Worm (Caenorhabditis elegans) whole organism, young adult: Measurements from ENCODE around the gene elo-1.

Source experiments
- B0019.2 ChIP-seq: fragments of 200-800 bp; sonication (Bioruptor generic); conservative IDR thresholded peaks from 2 replicates; pipeline ENCODE4 v1.3.6; 2022; ENCODE audit warnings: missing genetic modification reagents, missing genetic modification characterization, missing compliant biosample characterization
- B0035.1 ChIP-seq: sonication (generic microtip); optimal IDR thresholded peaks from 2 replicates; lab custom pipeline; 2016; ENCODE audit warnings: missing genetic modification characterization, mild to moderate bottlenecking, missing compliant biosample characterization, missing genotype, missing genetic modification reagents
- C17E4.6 ChIP-seq: fragments of 200-800 bp; sonication (Bioruptor generic); IDR thresholded peaks from 2 replicates; pipeline ENCODE4 v1.3.6; 2022; ENCODE audit warnings: missing genetic modification reagents, missing genetic modification characterization, missing compliant biosample characterization
- F10E7.11 ChIP-seq: sonication (generic microtip); optimal IDR thresholded peaks from 2 replicates; lab custom pipeline; 2017; ENCODE audit warnings: mild to moderate bottlenecking, missing genetic modification characterization, moderate library complexity, missing compliant biosample characterization
- Y79H2A.3 ChIP-seq: fragments of 200-800 bp; sonication (Bioruptor generic); conservative IDR thresholded peaks from 2 replicates; pipeline ENCODE4 v1.3.6; 2022; ENCODE audit warnings: missing genetic modification reagents, missing genetic modification characterization, missing compliant biosample characterization
- Y95B8A.8 ChIP-seq: fragments of 200-800 bp; sonication (Bioruptor generic); IDR thresholded peaks from 2 replicates; pipeline ENCODE4 v1.3.6; 2022; ENCODE audit warnings: missing genetic modification reagents, missing genetic modification characterization, missing compliant biosample characterization
- akir-1 ChIP-seq: fragments of 200-800 bp; sonication (Bioruptor generic); optimal IDR thresholded peaks from 2 replicates; lab custom pipeline; 2018; ENCODE audit warnings: mild to moderate bottlenecking, missing genetic modification characterization, moderate library complexity, missing compliant biosample characterization
- ama-1 ChIP-seq, 3 experiments: fragments of 150-350 bp in 1 of 3; sonication (generic microtip) in 2 of 3; optimal IDR thresholded peaks; 2 replicates each; lab custom pipeline; 2014 to 2018; ENCODE audit warnings: missing biosample characterization in 2 of 3, missing genetic modification characterization in 2 of 3, missing genetic modification reagents in 2 of 3
- athp-1 ChIP-seq: sonication (generic microtip); optimal IDR thresholded peaks from 2 replicates; lab custom pipeline; 2017; ENCODE audit warnings: mild to moderate bottlenecking, missing genetic modification characterization, missing compliant biosample characterization
- cebp-1 ChIP-seq, 2 experiments: fragments of 200-800 bp in 1 of 2; sonication (Bioruptor generic) in 1 of 2; sonication (generic microtip) in 1 of 2; IDR thresholded peaks in 1 of 2; optimal IDR thresholded peaks in 1 of 2; 2 replicates each; pipeline versions ENCODE4 v1.3.6 to Lab custom; 2017 to 2022; ENCODE audit warnings: missing compliant biosample characterization in 2 of 2, missing genetic modification characterization in 2 of 2, mild to moderate bottlenecking in 1 of 2, missing genetic modification reagents in 1 of 2, moderate library complexity in 1 of 2
- ceh-40 ChIP-seq: fragments of 200-800 bp; sonication (Bioruptor generic); IDR thresholded peaks from 2 replicates; pipeline ENCODE4 v1.3.6; 2022; ENCODE audit warnings: missing genetic modification characterization, missing compliant biosample characterization
- ceh-58 ChIP-seq: fragments of 200-800 bp; sonication (Bioruptor generic); IDR thresholded peaks from 2 replicates; pipeline ENCODE4 v1.3.6; 2022; ENCODE audit warnings: missing genetic modification characterization, missing compliant biosample characterization
- ceh-79 ChIP-seq: sonication (generic microtip); optimal IDR thresholded peaks from 2 replicates; lab custom pipeline; 2017; ENCODE audit warnings: mild to moderate bottlenecking, missing genetic modification characterization, missing compliant biosample characterization
- dox-1 ChIP-seq: fragments of 200-800 bp; sonication (Bioruptor generic); IDR thresholded peaks from 2 replicates; pipeline ENCODE4 v1.3.6; 2022; ENCODE audit warnings: missing genetic modification reagents, missing genetic modification characterization, missing compliant biosample characterization
- dpff-1 ChIP-seq: sonication (generic microtip); optimal IDR thresholded peaks from 2 replicates; lab custom pipeline; 2017; ENCODE audit warnings: mild to moderate bottlenecking, missing genetic modification characterization, missing compliant biosample characterization
- egl-44 ChIP-seq: fragments of 200-800 bp; sonication (Bioruptor generic); IDR thresholded peaks from 2 replicates; pipeline ENCODE4 v1.3.6; 2022; ENCODE audit warnings: missing genetic modification reagents, missing genetic modification characterization, missing compliant biosample characterization
- ekl-4 ChIP-seq: fragments of 200-800 bp; sonication (Bioruptor generic); IDR thresholded peaks from 2 replicates; pipeline ENCODE4 v1.3.6; 2022; ENCODE audit warnings: missing genetic modification reagents, missing genetic modification characterization, missing compliant biosample characterization
- fkh-3 ChIP-seq: sonication (generic microtip); optimal IDR thresholded peaks from 2 replicates; lab custom pipeline; 2016; ENCODE audit warnings: mild to moderate bottlenecking, missing genetic modification characterization, missing compliant biosample characterization
- him-1 ChIP-seq: sonication (generic microtip); optimal IDR thresholded peaks from 2 replicates; lab custom pipeline; 2016; ENCODE audit warnings: missing genotype, missing genetic modification reagents, missing genetic modification characterization, missing compliant biosample characterization
- hlh-26 ChIP-seq: fragments of 200-800 bp; sonication (Bioruptor generic); conservative IDR thresholded peaks from 2 replicates; pipeline ENCODE4 v1.3.6; 2022; ENCODE audit warnings: missing genetic modification reagents, missing genetic modification characterization, missing compliant biosample characterization
- hmg-1.2 ChIP-seq: fragments of 200-800 bp; sonication (Bioruptor generic); IDR thresholded peaks from 2 replicates; pipeline ENCODE4 v1.3.6; 2022; ENCODE audit warnings: missing genetic modification reagents, missing genetic modification characterization, missing compliant biosample characterization
- hsf-1 ChIP-seq: fragments of 200-800 bp; sonication (Bioruptor generic); IDR thresholded peaks from 2 replicates; pipeline ENCODE4 v1.3.6; 2022; ENCODE audit warnings: missing genetic modification reagents, missing genetic modification characterization, missing compliant biosample characterization
- lin-26 ChIP-seq: fragments of 200-800 bp; sonication (Bioruptor generic); IDR thresholded peaks from 2 replicates; pipeline ENCODE4 v1.3.6; 2022; ENCODE audit warnings: missing genetic modification reagents, missing genetic modification characterization, missing compliant biosample characterization
- lin-40 ChIP-seq: sonication (generic microtip); optimal IDR thresholded peaks from 2 replicates; lab custom pipeline; 2016; ENCODE audit warnings: missing genetic modification characterization, mild to moderate bottlenecking, missing compliant biosample characterization, missing genotype, missing genetic modification reagents
- madf-3 ChIP-seq: fragments of 200-800 bp; sonication (Bioruptor generic); IDR thresholded peaks from 2 replicates; pipeline ENCODE4 v1.3.6; 2022; ENCODE audit warnings: missing genetic modification reagents, missing genetic modification characterization, missing compliant biosample characterization
- madf-6 ChIP-seq: fragments of 200-800 bp; sonication (Bioruptor generic); IDR thresholded peaks from 2 replicates; pipeline ENCODE4 v1.3.6; 2022; ENCODE audit warnings: missing genetic modification reagents, missing genetic modification characterization, missing compliant biosample characterization
- madf-8 ChIP-seq: fragments of 200-800 bp; sonication (Bioruptor generic); conservative IDR thresholded peaks from 2 replicates; pipeline ENCODE4 v1.3.6; 2022; ENCODE audit warnings: missing genetic modification reagents, missing genetic modification characterization, missing compliant biosample characterization
- mcd-1 ChIP-seq: fragments of 200-800 bp; sonication (Bioruptor generic); IDR thresholded peaks from 2 replicates; pipeline ENCODE4 v1.3.6; 2022; ENCODE audit warnings: missing genetic modification reagents, missing genetic modification characterization, missing compliant biosample characterization
- mel-28 ChIP-seq: sonication (generic microtip); optimal IDR thresholded peaks from 2 replicates; lab custom pipeline; 2016; ENCODE audit warnings: borderline replicate concordance, mild to moderate bottlenecking, missing genetic modification characterization, missing compliant biosample characterization
- mes-4 ChIP-seq: sonication (generic microtip); optimal IDR thresholded peaks from 2 replicates; lab custom pipeline; 2016; ENCODE audit warnings: missing genotype, missing genetic modification characterization, missing compliant biosample characterization
- nfya-1 ChIP-seq: sonication (generic microtip); optimal IDR thresholded peaks from 2 replicates; lab custom pipeline; 2017; ENCODE audit warnings: antibody characterized with exemption, missing compliant biosample characterization, missing genetic modification characterization, borderline replicate concordance; ENCODE audit not compliant: insufficient read depth
- nfyb-1 ChIP-seq: fragments of 200-800 bp; sonication (Bioruptor generic); IDR thresholded peaks from 2 replicates; pipeline ENCODE4 v1.3.6; 2022; ENCODE audit warnings: missing genetic modification reagents, missing genetic modification characterization, missing compliant biosample characterization
- nhr-120 ChIP-seq: fragments of 200-800 bp; sonication (Bioruptor generic); IDR thresholded peaks from 2 replicates; pipeline ENCODE4 v1.3.6; 2022; ENCODE audit warnings: missing genetic modification characterization, missing compliant biosample characterization
- rec-8 ChIP-seq, 2 experiments: sonication (generic microtip); optimal IDR thresholded peaks; 2 replicates each; lab custom pipeline; 2016; ENCODE audit warnings: mild to moderate bottlenecking in 2 of 2, missing genetic modification characterization in 2 of 2, missing genetic modification reagents in 2 of 2, missing genotype in 2 of 2, missing biosample characterization in 1 of 2, missing compliant biosample characterization in 1 of 2, moderate library complexity in 1 of 2
- snpc-1.1 ChIP-seq: sonication (generic microtip); optimal IDR thresholded peaks from 2 replicates; lab custom pipeline; 2017; ENCODE audit warnings: missing genetic modification characterization, mild to moderate bottlenecking, missing compliant biosample characterization, antibody characterized with exemption, moderate library complexity, missing genotype, missing genetic modification reagents; ENCODE audit not compliant: insufficient read depth
- unc-62 ChIP-seq: fragments of 150-350 bp; optimal IDR thresholded peaks from 2 replicates; lab custom pipeline; 2014; ENCODE audit warnings: missing biosample characterization, missing genetic modification reagents, missing genetic modification characterization
- ztf-18 ChIP-seq: sonication (generic microtip); optimal IDR thresholded peaks from 2 replicates; lab custom pipeline; 2016; ENCODE audit warnings: missing genotype, mild to moderate bottlenecking, missing genetic modification characterization, missing compliant biosample characterization
- ztf-28 ChIP-seq: fragments of 200-800 bp; sonication (Bioruptor generic); IDR thresholded peaks from 2 replicates; pipeline ENCODE4 v1.3.6; 2022; ENCODE audit warnings: missing genetic modification reagents, missing genetic modification characterization, missing compliant biosample characterization
- ztf-3 ChIP-seq: fragments of 200-800 bp; sonication (Bioruptor generic); optimal IDR thresholded peaks from 2 replicates; lab custom pipeline; 2018; ENCODE audit warnings: mild to moderate bottlenecking, missing genetic modification characterization, missing compliant biosample characterization

Gene elo-1

ce11 chrIV:9477135-9477928 lies 48.8 kb upstream of the elo-1 start, which contains the start of gene wrt-3 (continued):
- no peak for TF ChIP-seq Y79H2A.3 (GFP tag; lab: Robert Waterston, UW)
- TF ChIP-seq nfya-1 (tag; lab: Kevin White, UChicago) = no peak
- peak; percentile 33 for TF ChIP-seq mel-28 (tag; lab: Kevin White, UChicago)

DNA sequence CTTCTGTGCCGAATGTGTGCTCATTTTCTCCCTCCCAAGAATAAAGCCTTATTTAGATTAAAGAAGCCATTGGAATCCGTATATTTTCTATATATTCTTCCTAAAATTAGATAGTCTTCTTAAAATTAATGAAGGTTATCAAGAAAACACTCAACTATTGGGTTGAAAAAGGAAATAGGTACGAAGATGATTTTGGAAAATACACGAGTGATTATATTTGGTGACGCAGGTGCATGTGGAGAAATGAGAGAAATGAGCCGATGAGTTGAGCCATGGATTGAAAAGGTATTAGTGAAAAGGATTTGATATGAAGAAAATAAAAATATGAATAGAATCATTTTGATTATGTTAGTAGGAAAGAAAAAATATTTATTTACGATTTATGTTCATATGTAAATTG lies 45.2 kb upstream of the elo-1 start, which contains the start of gene cng-3:
Gene cng-3, minus strand, starts transcription at position 102 of the 400 bp plus-strand sequence.
- TF ChIP-seq cebp-1 (GFP tag; IDR thresholded peaks at IDR 0.05; lab: Robert Waterston, UW) (no peak), cebp-1 (tag; optimal IDR thresholded peaks at IDR 0.05; lab: Kevin White, UChicago) (no peak), dox-1 (GFP tag; lab: Robert Waterston, UW) (no peak), rec-8 (tag; optimal IDR thresholded peaks at IDR 0.05; lab: Kevin White, UChicago) (no peak), hmg-1.2 (no peak), nfyb-1 (no peak), snpc-1.1 (tag; lab: Kevin White, UChicago) (no peak), unc-62 (GFP tag; lab: Kevin White, UChicago) (no peak), ekl-4 (no peak), dpff-1 (no peak), hsf-1 (GFP tag; lab: Robert Waterston, UW) (no peak)
- TF ChIP-seq, all 124 proteins: peak for 0

DNA sequence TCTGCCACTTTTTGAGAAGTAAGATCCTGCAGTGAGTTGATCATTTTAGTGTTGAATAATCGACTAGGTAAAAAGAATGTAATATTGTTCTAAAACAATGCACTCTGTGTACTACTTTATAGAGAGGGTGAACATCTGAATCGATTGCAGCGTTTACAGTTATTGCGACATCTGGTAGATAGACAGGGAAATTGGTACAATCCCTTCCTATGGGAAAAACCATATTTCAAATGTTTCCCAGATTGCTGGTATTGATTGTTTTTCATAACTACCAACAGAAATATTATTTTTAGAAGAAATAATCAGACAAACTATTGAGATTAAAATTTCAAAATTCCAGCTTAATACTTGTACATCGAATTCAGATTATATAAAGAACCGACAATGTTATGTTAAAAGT lies 41.1 kb upstream of the elo-1 start, which contains the start of gene gadr-2:
Gene gadr-2, minus strand, starts transcription at position 101 of the 400 bp plus-strand sequence.
- TF ChIP-seq athp-1 (tag; lab: Kevin White, UChicago) = no peak
- no peak for TF ChIP-seq nhr-120 (GFP tag; lab: Robert Waterston, UW)
- TF ChIP-seq lin-26 (GFP tag; lab: Robert Waterston, UW) = no peak
- TF ChIP-seq mcd-1 (GFP tag; lab: Robert Waterston, UW) = no peak
- TF ChIP-seq lin-40 (tag; lab: Kevin White, UChicago) = no peak
- no peak for TF ChIP-seq ztf-28 (GFP tag; lab: Robert Waterston, UW)
- no peak for TF ChIP-seq ztf-18 (tag; lab: Kevin White, UChicago)
- TF ChIP-seq B0019.2 (GFP tag; lab: Robert Waterston, UW) = no peak
- TF ChIP-seq Y95B8A.8 (GFP tag; lab: Robert Waterston, UW) = no peak
- TF ChIP-seq ceh-79 (tag; lab: Kevin White, UChicago) = no peak
- TF ChIP-seq hmg-1.2 = no peak
- TF ChIP-seq madf-8 = no peak
- no peak for TF ChIP-seq egl-44 (GFP tag; lab: Robert Waterston, UW)
- TF ChIP-seq, all 124 proteins: peak for 0

- TF ChIP-seq madf-6 (GFP tag; lab: Robert Waterston, UW) (no peak), ceh-58 (GFP tag; lab: Robert Waterston, UW) (no peak), B0035.1 (tag; lab: Kevin White, UChicago) (no peak), C17E4.6 (no peak)
Measured at ce11 chrIV:9485972-9486371, 40.2 kb upstream of the elo-1 start, which contains the start of gene sru-2. Gene sru-2 (plus strand): TSS chrIV:9486272.

ce11 chrIV:9486779-9487178 lies 39.4 kb upstream of the elo-1 start:
- TF ChIP-seq ceh-40 (GFP tag; lab: Robert Waterston, UW) (no peak), ztf-3 (GFP tag; lab: Kevin White, UChicago) (no peak), ekl-4 (no peak), ama-1 (optimal IDR thresholded peaks at IDR 0.05; lab: Kevin White, UChicago) (no peak), ama-1 (GFP tag; optimal IDR thresholded peaks at IDR 0.05; lab: Kevin White, UChicago) (no peak), mes-4 (tag; lab: Kevin White, UChicago) (no peak), hlh-26 (GFP tag; lab: Robert Waterston, UW) (no peak), fkh-3 (tag; lab: Kevin White, UChicago) (no peak), akir-1 (no peak), madf-3 (no peak), F10E7.11 (no peak), him-1 (tag; lab: Kevin White, UChicago) (no peak)
- TF ChIP-seq, all 124 proteins: peak for 0
